Worm (Caenorhabditis elegans) whole organism, young adult: ENCODE data around the gene sdz-19.

Source experiments
- B0035.1 ChIP-seq: sonication (generic microtip); optimal IDR thresholded peaks from 2 replicates; lab custom pipeline; 2016; ENCODE audit warnings: missing genetic modification characterization, mild to moderate bottlenecking, missing compliant biosample characterization, missing genotype, missing genetic modification reagents
- B0261.1 ChIP-seq: sonication (generic microtip); optimal IDR thresholded peaks from 2 replicates; lab custom pipeline; 2016; ENCODE audit warnings: mild to moderate bottlenecking, missing genetic modification characterization, moderate library complexity, missing compliant biosample characterization
- B0336.3 ChIP-seq: fragments of 200-800 bp; sonication (Bioruptor generic); IDR thresholded peaks from 2 replicates; pipeline ENCODE4 v1.3.6; 2022; ENCODE audit warnings: missing genetic modification characterization, missing compliant biosample characterization
- C17E4.6 ChIP-seq: fragments of 200-800 bp; sonication (Bioruptor generic); IDR thresholded peaks from 2 replicates; pipeline ENCODE4 v1.3.6; 2022; ENCODE audit warnings: missing genetic modification reagents, missing genetic modification characterization, missing compliant biosample characterization
- F23B12.7 ChIP-seq: sonication (generic microtip); optimal IDR thresholded peaks from 2 replicates; lab custom pipeline; 2017; ENCODE audit warnings: missing genetic modification characterization, mild to moderate bottlenecking, missing compliant biosample characterization, antibody characterized with exemption, moderate library complexity; ENCODE audit not compliant: insufficient read depth
- F39B2.1 ChIP-seq: fragments of 200-800 bp; sonication (Bioruptor generic); IDR thresholded peaks from 2 replicates; pipeline ENCODE4 v1.3.6; 2022; ENCODE audit warnings: missing genetic modification reagents, missing genetic modification characterization, missing compliant biosample characterization
- K12H6.12 ChIP-seq: fragments of 200-800 bp; sonication (Bioruptor generic); optimal IDR thresholded peaks from 2 replicates; lab custom pipeline; 2018; ENCODE audit warnings: mild to moderate bottlenecking, missing genetic modification characterization, missing compliant biosample characterization
- T26A5.8 ChIP-seq: sonication (generic microtip); optimal IDR thresholded peaks from 2 replicates; lab custom pipeline; 2016; ENCODE audit warnings: missing genetic modification characterization, missing compliant biosample characterization
- Y67H2A.10 ChIP-seq: fragments of 200-800 bp; sonication (Bioruptor generic); conservative IDR thresholded peaks from 2 replicates; pipeline ENCODE4 v1.3.6; 2022; ENCODE audit warnings: missing genetic modification reagents, missing genetic modification characterization, missing compliant biosample characterization
- Y79H2A.3 ChIP-seq: fragments of 200-800 bp; sonication (Bioruptor generic); conservative IDR thresholded peaks from 2 replicates; pipeline ENCODE4 v1.3.6; 2022; ENCODE audit warnings: missing genetic modification reagents, missing genetic modification characterization, missing compliant biosample characterization
- atf-7 ChIP-seq: sonication (generic microtip); optimal IDR thresholded peaks from 2 replicates; lab custom pipeline; 2017; ENCODE audit warnings: mild to moderate bottlenecking, missing genetic modification characterization, missing compliant biosample characterization
- cebp-1 ChIP-seq, 2 experiments: fragments of 200-800 bp in 1 of 2; sonication (Bioruptor generic) in 1 of 2; sonication (generic microtip) in 1 of 2; IDR thresholded peaks in 1 of 2; optimal IDR thresholded peaks in 1 of 2; 2 replicates each; pipeline versions ENCODE4 v1.3.6 to Lab custom; 2017 to 2022; ENCODE audit warnings: missing compliant biosample characterization in 2 of 2, missing genetic modification characterization in 2 of 2, mild to moderate bottlenecking in 1 of 2, missing genetic modification reagents in 1 of 2, moderate library complexity in 1 of 2
- ceh-100 ChIP-seq: fragments of 200-800 bp; sonication (Bioruptor generic); IDR thresholded peaks from 2 replicates; pipeline ENCODE4 v1.3.6; 2022; ENCODE audit warnings: missing genetic modification reagents, missing genetic modification characterization, missing compliant biosample characterization
- ceh-27 ChIP-seq: fragments of 200-800 bp; sonication (Bioruptor generic); optimal IDR thresholded peaks from 2 replicates; lab custom pipeline; 2018; ENCODE audit warnings: mild to moderate bottlenecking, missing genetic modification characterization, moderate library complexity, missing compliant biosample characterization
- ceh-58 ChIP-seq: fragments of 200-800 bp; sonication (Bioruptor generic); IDR thresholded peaks from 2 replicates; pipeline ENCODE4 v1.3.6; 2022; ENCODE audit warnings: missing genetic modification characterization, missing compliant biosample characterization
- chd-7 ChIP-seq: sonication (generic microtip); optimal IDR thresholded peaks from 2 replicates; lab custom pipeline; 2016; ENCODE audit warnings: mild to moderate bottlenecking, missing genetic modification characterization, moderate library complexity, missing compliant biosample characterization
- efl-1 ChIP-seq: fragments of 150-350 bp; optimal IDR thresholded peaks from 2 replicates; lab custom pipeline; 2014; ENCODE audit warnings: missing biosample characterization, missing genetic modification reagents, missing genetic modification characterization
- egl-44 ChIP-seq: fragments of 200-800 bp; sonication (Bioruptor generic); IDR thresholded peaks from 2 replicates; pipeline ENCODE4 v1.3.6; 2022; ENCODE audit warnings: missing genetic modification reagents, missing genetic modification characterization, missing compliant biosample characterization
- him-1 ChIP-seq: sonication (generic microtip); optimal IDR thresholded peaks from 2 replicates; lab custom pipeline; 2016; ENCODE audit warnings: missing genotype, missing genetic modification reagents, missing genetic modification characterization, missing compliant biosample characterization
- hlh-26 ChIP-seq: fragments of 200-800 bp; sonication (Bioruptor generic); conservative IDR thresholded peaks from 2 replicates; pipeline ENCODE4 v1.3.6; 2022; ENCODE audit warnings: missing genetic modification reagents, missing genetic modification characterization, missing compliant biosample characterization
- hrde-1 ChIP-seq: sonication (generic microtip); optimal IDR thresholded peaks from 2 replicates; lab custom pipeline; 2016; ENCODE audit warnings: missing genetic modification characterization, mild to moderate bottlenecking, missing compliant biosample characterization, moderate library complexity, missing genotype, missing genetic modification reagents, borderline replicate concordance
- hsf-1 ChIP-seq: fragments of 200-800 bp; sonication (Bioruptor generic); IDR thresholded peaks from 2 replicates; pipeline ENCODE4 v1.3.6; 2022; ENCODE audit warnings: missing genetic modification reagents, missing genetic modification characterization, missing compliant biosample characterization
- let-526 ChIP-seq: fragments of 200-800 bp; sonication (Bioruptor generic); IDR thresholded peaks from 2 replicates; pipeline ENCODE4 v1.3.6; 2022; ENCODE audit warnings: missing genetic modification reagents, missing genetic modification characterization, missing compliant biosample characterization
- lin-26 ChIP-seq: fragments of 200-800 bp; sonication (Bioruptor generic); IDR thresholded peaks from 2 replicates; pipeline ENCODE4 v1.3.6; 2022; ENCODE audit warnings: missing genetic modification reagents, missing genetic modification characterization, missing compliant biosample characterization
- lin-40 ChIP-seq: sonication (generic microtip); optimal IDR thresholded peaks from 2 replicates; lab custom pipeline; 2016; ENCODE audit warnings: missing genetic modification characterization, mild to moderate bottlenecking, missing compliant biosample characterization, missing genotype, missing genetic modification reagents
- lir-1 ChIP-seq: fragments of 200-800 bp; sonication (Bioruptor generic); conservative IDR thresholded peaks from 2 replicates; pipeline ENCODE4 v1.3.6; 2022; ENCODE audit warnings: missing genetic modification reagents, missing genetic modification characterization, missing compliant biosample characterization
- lsy-27 ChIP-seq: sonication (generic microtip); optimal IDR thresholded peaks from 2 replicates; lab custom pipeline; 2017; ENCODE audit warnings: missing genetic modification characterization, mild to moderate bottlenecking, missing compliant biosample characterization, antibody characterized with exemption, missing genotype, borderline replicate concordance; ENCODE audit not compliant: insufficient read depth
- madf-6 ChIP-seq: fragments of 200-800 bp; sonication (Bioruptor generic); IDR thresholded peaks from 2 replicates; pipeline ENCODE4 v1.3.6; 2022; ENCODE audit warnings: missing genetic modification reagents, missing genetic modification characterization, missing compliant biosample characterization
- mcd-1 ChIP-seq: fragments of 200-800 bp; sonication (Bioruptor generic); IDR thresholded peaks from 2 replicates; pipeline ENCODE4 v1.3.6; 2022; ENCODE audit warnings: missing genetic modification reagents, missing genetic modification characterization, missing compliant biosample characterization
- mes-4 ChIP-seq: sonication (generic microtip); optimal IDR thresholded peaks from 2 replicates; lab custom pipeline; 2016; ENCODE audit warnings: missing genotype, missing genetic modification characterization, missing compliant biosample characterization
- nfya-2 ChIP-seq: fragments of 200-800 bp; sonication (Bioruptor generic); IDR thresholded peaks from 2 replicates; pipeline ENCODE4 v1.3.6; 2022; ENCODE audit warnings: missing genetic modification reagents, missing genetic modification characterization, missing compliant biosample characterization
- nhr-179 ChIP-seq: sonication (generic microtip); optimal IDR thresholded peaks from 2 replicates; lab custom pipeline; 2016; ENCODE audit warnings: mild to moderate bottlenecking, missing genetic modification characterization, missing compliant biosample characterization
- nhr-90 ChIP-seq: sonication (generic microtip); optimal IDR thresholded peaks from 2 replicates; lab custom pipeline; 2016; ENCODE audit warnings: missing genotype, mild to moderate bottlenecking, missing genetic modification characterization, missing compliant biosample characterization
- pbrm-1 ChIP-seq: fragments of 200-800 bp; sonication (Bioruptor generic); IDR thresholded peaks from 2 replicates; pipeline ENCODE4 v1.3.6; 2022; ENCODE audit warnings: missing genetic modification reagents, missing genetic modification characterization, missing compliant biosample characterization
- pha-4 ChIP-seq: fragments of 150-350 bp; sonication (generic microtip); optimal IDR thresholded peaks from 2 replicates; lab custom pipeline; 2014; ENCODE audit warnings: missing biosample characterization, missing genetic modification reagents, missing genetic modification characterization
- rcor-1 ChIP-seq: fragments of 200-800 bp; sonication (Bioruptor generic); IDR thresholded peaks from 2 replicates; pipeline ENCODE4 v1.3.6; 2022; ENCODE audit warnings: missing genetic modification reagents, missing genetic modification characterization, missing compliant biosample characterization
- rec-8 ChIP-seq, 2 experiments: sonication (generic microtip); optimal IDR thresholded peaks; 2 replicates each; lab custom pipeline; 2016; ENCODE audit warnings: mild to moderate bottlenecking in 2 of 2, missing genetic modification characterization in 2 of 2, missing genetic modification reagents in 2 of 2, missing genotype in 2 of 2, missing biosample characterization in 1 of 2, missing compliant biosample characterization in 1 of 2, moderate library complexity in 1 of 2
- snpc-4 ChIP-seq, 5 experiments: fragments of 150-350 bp in 1 of 5; sonication (generic microtip) in 4 of 5; optimal IDR thresholded peaks; 2 replicates each; lab custom pipeline; 2014 to 2018; ENCODE audit warnings: missing genetic modification characterization in 5 of 5, missing biosample characterization in 3 of 5, antibody characterized with exemption in 2 of 5, mild to moderate bottlenecking in 2 of 5, missing compliant biosample characterization in 2 of 5, missing genotype in 2 of 5, moderate library complexity in 2 of 5, missing genetic modification reagents in 1 of 5
- sptf-2 ChIP-seq: fragments of 200-800 bp; sonication (Bioruptor generic); optimal IDR thresholded peaks from 2 replicates; lab custom pipeline; 2018; ENCODE audit warnings: mild to moderate bottlenecking, missing genetic modification characterization, missing compliant biosample characterization
- tbx-9 ChIP-seq: sonication (generic microtip); optimal IDR thresholded peaks from 2 replicates; lab custom pipeline; 2016; ENCODE audit warnings: borderline replicate concordance, missing genetic modification characterization, inconsistent platforms, missing compliant biosample characterization
- unc-130 ChIP-seq: sonication (generic microtip); optimal IDR thresholded peaks from 2 replicates; lab custom pipeline; 2016; ENCODE audit warnings: missing genetic modification reagents, missing genetic modification characterization, missing compliant biosample characterization
- unc-62 ChIP-seq: fragments of 150-350 bp; optimal IDR thresholded peaks from 2 replicates; lab custom pipeline; 2014; ENCODE audit warnings: missing biosample characterization, missing genetic modification reagents, missing genetic modification characterization
- xnd-1 ChIP-seq: sonication (generic microtip); optimal IDR thresholded peaks from 2 replicates; lab custom pipeline; 2016; ENCODE audit warnings: missing genotype, missing genetic modification reagents, missing genetic modification characterization, missing compliant biosample characterization
- ztf-18 ChIP-seq: sonication (generic microtip); optimal IDR thresholded peaks from 2 replicates; lab custom pipeline; 2016; ENCODE audit warnings: missing genotype, mild to moderate bottlenecking, missing genetic modification characterization, missing compliant biosample characterization
- ztf-25 ChIP-seq: fragments of 200-800 bp; sonication (Bioruptor generic); IDR thresholded peaks from 2 replicates; pipeline ENCODE4 v1.3.6; 2022; ENCODE audit warnings: missing genetic modification reagents, missing genetic modification characterization, missing compliant biosample characterization
- ztf-3 ChIP-seq: fragments of 200-800 bp; sonication (Bioruptor generic); optimal IDR thresholded peaks from 2 replicates; lab custom pipeline; 2018; ENCODE audit warnings: mild to moderate bottlenecking, missing genetic modification characterization, missing compliant biosample characterization

sdz-19 gene

ce11 chrX:12458021-12458420 is 45.1 kb downstream of the sdz-19 start (continued):
- no peak for TF ChIP-seq lin-40 (tag; lab: Kevin White, UChicago)
- peak; percentile 21 to 64 for TF ChIP-seq rec-8 (tag; optimal IDR thresholded peaks at IDR 0.05; lab: Kevin White, UChicago)
- peak; percentile 51 for TF ChIP-seq mes-4
- TF ChIP-seq ceh-100 (GFP tag; lab: Robert Waterston, UW), result peak; percentile 30; the same call in 1 of the 2 replicates
- no peak for TF ChIP-seq ztf-3 (GFP tag; lab: Kevin White, UChicago)
- TF ChIP-seq lsy-27 (tag; lab: Kevin White, UChicago), result peak; percentile 46
- TF ChIP-seq ceh-27 (GFP tag; lab: Kevin White, UChicago), result peak; percentile 70
- peak; percentile 73 for TF ChIP-seq chd-7 (tag; lab: Kevin White, UChicago)
- TF ChIP-seq ztf-18 (tag; lab: Kevin White, UChicago), result peak; percentile 62
- TF ChIP-seq egl-44, result peak; percentile 97
- TF ChIP-seq ztf-25 (GFP tag; lab: Robert Waterston, UW), result no peak
- TF ChIP-seq madf-6 (GFP tag; lab: Robert Waterston, UW), result peak; percentile 70
- TF ChIP-seq B0035.1 (tag; lab: Kevin White, UChicago), result peak; percentile 70
- peak; percentile 26 for TF ChIP-seq T26A5.8 (tag; lab: Kevin White, UChicago)
- no peak for TF ChIP-seq B0336.3
- no peak for TF ChIP-seq efl-1 (GFP tag; lab: Kevin White, UChicago)
- peak; percentile 50 for TF ChIP-seq nhr-179 (tag; lab: Kevin White, UChicago)
- TF ChIP-seq xnd-1 (tag; lab: Kevin White, UChicago), result no peak
- peak; percentile 84 for TF ChIP-seq pbrm-1 (GFP tag; lab: Robert Waterston, UW)
- TF ChIP-seq unc-130 (GFP tag; lab: Kevin White, UChicago), result peak; percentile 37
- TF ChIP-seq lir-1 (GFP tag; lab: Robert Waterston, UW), result no peak
- 0 out of 2 replicates have a peak, but pooled peaks have one; percentile 33 for TF ChIP-seq cebp-1 (GFP tag; IDR thresholded peaks at IDR 0.05; lab: Robert Waterston, UW)
- TF ChIP-seq cebp-1 (tag; optimal IDR thresholded peaks at IDR 0.05; lab: Kevin White, UChicago), result no peak
- peak; percentile 52 for TF ChIP-seq atf-7 (tag; lab: Kevin White, UChicago)
- TF ChIP-seq F39B2.1, result no peak
- TF ChIP-seq lin-26 (GFP tag; lab: Robert Waterston, UW), result peak; percentile 91
- peak; percentile 96 for TF ChIP-seq him-1 (tag; lab: Kevin White, UChicago)
- peak; percentile 83 for TF ChIP-seq F23B12.7
- TF ChIP-seq rcor-1 (GFP tag; lab: Robert Waterston, UW), result peak; percentile 64
- TF ChIP-seq snpc-4 (GFP tag; optimal IDR thresholded peaks at IDR 0.05; lab: Kevin White, UChicago), result peak; percentile 65
- TF ChIP-seq snpc-4 (tag; optimal IDR thresholded peaks at IDR 0.05; lab: Kevin White, UChicago), result peak in 2 of 4 experiments; percentile 58 to 62
- 0 out of 2 replicates have a peak, but pooled peaks have one; percentile 56 for TF ChIP-seq mcd-1 (GFP tag; lab: Robert Waterston, UW)
- no peak for TF ChIP-seq Y67H2A.10 (GFP tag; lab: Robert Waterston, UW)
- TF ChIP-seq hlh-26, result no peak
- 0 out of 2 replicates have a peak, but pooled peaks have one; percentile 73 for TF ChIP-seq ceh-58 (GFP tag; lab: Robert Waterston, UW)
- TF ChIP-seq nfya-2 (GFP tag; lab: Robert Waterston, UW), result no peak
- TF ChIP-seq sptf-2 (GFP tag; lab: Kevin White, UChicago), result peak; percentile 59
- no peak for TF ChIP-seq pha-4
- peak; percentile 85 for TF ChIP-seq nhr-90 (tag; lab: Kevin White, UChicago)
- peak; percentile 16 for TF ChIP-seq tbx-9 (tag; lab: Kevin White, UChicago)
- TF ChIP-seq Y79H2A.3 (GFP tag; lab: Robert Waterston, UW), result 0 out of 2 replicates have a peak, but pooled peaks have one; percentile 37
- TF ChIP-seq hsf-1, result peak; percentile 43; the same call in 1 of the 2 replicates
- peak; percentile 92 for TF ChIP-seq B0261.1
- peak; percentile 37 for TF ChIP-seq K12H6.12
- no peak for TF ChIP-seq hrde-1 (tag; lab: Kevin White, UChicago)
- TF ChIP-seq C17E4.6 (GFP tag; lab: Robert Waterston, UW), result peak; percentile 40; the same call in 1 of the 2 replicates
- TF ChIP-seq unc-62 (GFP tag; lab: Kevin White, UChicago), result no peak
- no peak for TF ChIP-seq let-526 (GFP tag; lab: Robert Waterston, UW)
